Fruit fly (Drosophila melanogaster): ENCODE results near the gene CG15864.

Gene CG15864

dm6 chr3R:8233864-8234263, 14.4 kb upstream of the CG15864 start (continued):
- TF ChIP-seq tio (GFP tag; optimal IDR thresholded peaks at IDR 0.05) (peak; percentile 8), Xrp1 (GFP tag; IDR thresholded peaks at IDR 0.05) (peak; percentile 57; the same call in 1 of the 2 replicates), stc (GFP tag; IDR thresholded peaks at IDR 0.05) (0 out of 2 replicates have a peak, but pooled peaks have one; percentile 30), Hr3 (GFP tag; optimal IDR thresholded peaks at IDR 0.05) (peak; percentile 7), PHDP (tag; optimal IDR thresholded peaks at IDR 0.05) (peak; percentile 13), CG14014 (GFP tag; IDR thresholded peaks at IDR 0.05) (peak; percentile 38; the same call in 1 of the 2 replicates), Hsf (GFP tag; optimal IDR thresholded peaks at IDR 0.05) (peak; percentile 20), hkb (optimal IDR thresholded peaks at IDR 0.05) (no peak), hkb (GFP tag; IDR thresholded peaks at IDR 0.05) (peak; percentile 53; the same call in 1 of the 2 replicates), CG12219 (GFP tag; optimal IDR thresholded peaks at IDR 0.05) (peak; percentile 12), CoRest (tag; optimal IDR thresholded peaks at IDR 0.05) (peak; percentile 3), H2.0 (GFP tag; IDR thresholded peaks at IDR 0.05) (peak; percentile 26; the same call in 1 of the 2 replicates), fd96Cb (tag; optimal IDR thresholded peaks at IDR 0.05) (peak; percentile 16), peb (GFP tag; IDR thresholded peaks at IDR 0.05) (0 out of 2 replicates have a peak, but pooled peaks have one; percentile 14), her (GFP tag; optimal IDR thresholded peaks at IDR 0.05) (no peak), ato (GFP tag; IDR thresholded peaks at IDR 0.05; ENCODE audit: partially characterized antibody) (peak; percentile 21; the same call in 1 of the 2 replicates), amos (GFP tag; IDR thresholded peaks at IDR 0.05; ENCODE audit: partially characterized antibody) (no peak), Oli (tag; optimal IDR thresholded peaks at IDR 0.05) (peak; percentile 16), otp (GFP tag; IDR thresholded peaks at IDR 0.05) (no peak), ara (GFP tag; IDR thresholded peaks at IDR 0.05) (0 out of 2 replicates have a peak, but pooled peaks have one; percentile 4), tna (GFP tag; IDR thresholded peaks at IDR 0.05; ENCODE audit: partially characterized antibody) (no peak), CG13775 (GFP tag; optimal IDR thresholded peaks at IDR 0.05) (peak; percentile 31), CG7786 (GFP tag; optimal IDR thresholded peaks at IDR 0.05) (peak; percentile 11), grau (tag; optimal IDR thresholded peaks at IDR 0.05) (peak; percentile 17), D19B (GFP tag; optimal IDR thresholded peaks at IDR 0.05) (peak; percentile 86), CG8281 (tag; optimal IDR thresholded peaks at IDR 0.05) (no peak), Xbp1 (GFP tag; optimal IDR thresholded peaks at IDR 0.05) (peak; percentile 35), zfh1 (GFP tag; IDR thresholded peaks at IDR 0.05) (peak; percentile 27; the same call in 1 of the 3 replicates), CG1832 (GFP tag; optimal IDR thresholded peaks at IDR 0.05) (peak; percentile 48), ATbp (GFP tag; optimal IDR thresholded peaks at IDR 0.05) (peak; percentile 14), Med (GFP tag) (peak; percentile 64), so (GFP tag; IDR thresholded peaks at IDR 0.05) (no peak), Sox100B (GFP tag; optimal IDR thresholded peaks at IDR 0.05) (no peak), HLH3B (GFP tag; IDR thresholded peaks at IDR 0.05) (peak; percentile 21; the same call in 1 of the 2 replicates), B-H2 (GFP tag; optimal IDR thresholded peaks at IDR 0.05) (no peak), lmd (GFP tag; IDR thresholded peaks at IDR 0.05) (no peak), Ada2b (GFP tag; IDR thresholded peaks at IDR 0.05) (0 out of 2 replicates have a peak, but pooled peaks have one; percentile 11), gem (tag; optimal IDR thresholded peaks at IDR 0.05) (peak; percentile 61), CG6813 (GFP tag; optimal IDR thresholded peaks at IDR 0.05) (no peak), D (optimal IDR thresholded peaks at IDR 0.05) (no peak), D (GFP tag; optimal IDR thresholded peaks at IDR 0.05) (peak; percentile 28), bsh (GFP tag; optimal IDR thresholded peaks at IDR 0.05) (peak in 1 of 2 experiments; percentile 63), ci (GFP tag; IDR thresholded peaks at IDR 0.05) (0 out of 3 replicates have a peak, but pooled peaks have one; percentile 64), CG8388 (GFP tag; optimal IDR thresholded peaks at IDR 0.05) (peak; percentile 53), CG2712 (tag; optimal IDR thresholded peaks at IDR 0.05) (peak; percentile 45), CG31441 (GFP tag; IDR thresholded peaks at IDR 0.05) (peak; percentile 8; the same call in 1 of the 2 replicates), CG31388 (GFP tag; optimal IDR thresholded peaks at IDR 0.05) (no peak), dmrt11E (tag; optimal IDR thresholded peaks at IDR 0.05) (peak; percentile 41), salm (tag; optimal IDR thresholded peaks at IDR 0.05) (no peak), CG1529 (GFP tag; optimal IDR thresholded peaks at IDR 0.05) (peak; percentile 18)
